Worm (Caenorhabditis elegans): Measurements from ENCODE around the gene rpl-39.

Gene rpl-39

DNA sequence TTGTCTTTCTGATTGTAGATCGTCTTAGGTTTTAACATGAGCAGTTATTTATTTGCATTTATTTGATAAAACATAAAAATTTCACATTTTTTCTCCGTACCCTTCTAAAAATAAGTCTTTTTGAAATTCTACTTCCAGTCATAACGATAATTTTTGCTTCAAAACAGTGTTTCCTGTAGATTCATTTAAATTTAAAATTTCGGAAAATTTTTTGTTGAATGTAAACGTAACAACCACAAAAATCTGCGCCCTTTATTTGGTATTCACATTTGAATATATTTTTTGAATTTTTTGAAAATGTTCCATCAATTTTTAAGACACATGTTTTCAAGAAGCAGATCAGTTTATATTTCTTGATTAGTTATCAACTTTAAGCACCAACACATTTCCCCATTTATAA lies 30.5 kb downstream of the rpl-39 start:
- TF ChIP-seq nhr-21 (tag; optimal IDR thresholded peaks at IDR 0.05) (no peak), zag-1 (tag; optimal IDR thresholded peaks at IDR 0.05) (no peak), sma-9 (GFP tag; optimal IDR thresholded peaks at IDR 0.05) (no peak), sma-9 (tag; optimal IDR thresholded peaks at IDR 0.05) (no peak), ztf-1 (GFP tag; conservative IDR thresholded peaks at IDR 0.05) (no peak)

DNA sequence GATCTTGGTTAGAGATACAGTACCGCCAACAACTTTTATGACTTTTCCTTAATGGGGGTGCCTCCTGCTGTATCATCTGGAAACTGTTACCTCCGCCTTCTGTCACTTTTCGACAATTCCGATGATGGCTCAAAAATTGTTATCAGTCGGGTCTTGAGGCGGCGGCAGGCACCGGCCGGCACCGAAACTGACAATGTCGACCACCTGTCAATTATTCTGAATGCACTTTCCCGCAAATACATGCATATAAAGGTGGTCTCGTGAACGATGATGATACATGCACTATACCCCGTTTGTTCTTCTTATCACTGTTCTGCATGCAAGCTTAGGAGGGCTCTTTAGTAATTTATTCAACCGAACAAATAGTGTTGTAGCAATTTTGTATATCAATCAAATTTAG lies 31.8 kb downstream of the rpl-39 start:
- TF ChIP-seq sma-9 (GFP tag; optimal IDR thresholded peaks at IDR 0.05) = peak; percentile 40
- no peak for TF ChIP-seq sma-9 (tag; optimal IDR thresholded peaks at IDR 0.05)
- peak; percentile 84 for TF ChIP-seq fos-1 (tag; optimal IDR thresholded peaks at IDR 0.05)
- no peak for TF ChIP-seq sem-4 (tag; optimal IDR thresholded peaks at IDR 0.05)

- TF ChIP-seq R02D3.7 (tag; optimal IDR thresholded peaks at IDR 0.05) (no peak), gmeb-1 (tag; optimal IDR thresholded peaks at IDR 0.05) (no peak), nhr-10 (tag; optimal IDR thresholded peaks at IDR 0.05) (no peak), ztf-1 (GFP tag; conservative IDR thresholded peaks at IDR 0.05) (no peak), ztf-11 (tag; optimal IDR thresholded peaks at IDR 0.05) (no peak), alr-1 (tag; optimal IDR thresholded peaks at IDR 0.05) (no peak), unc-39 (tag; optimal IDR thresholded peaks at IDR 0.05) (no peak), skn-1 (tag; optimal IDR thresholded peaks at IDR 0.05) (no peak), lin-11 (tag; optimal IDR thresholded peaks at IDR 0.05) (no peak), ama-1 (optimal IDR thresholded peaks at IDR 0.05) (no peak)
Observed at ce11 chrV:7742485-7742959, 33.4 kb downstream of the rpl-39 start, which contains the start of gene fbxl-5. fbxl-5 (plus strand) TSS chrV:7742909.

ce11 chrV:7741918-7742317 lies 34.0 kb downstream of the rpl-39 start:
- no peak for TF ChIP-seq nhr-237 (tag; optimal IDR thresholded peaks at IDR 0.05)
- no peak for TF ChIP-seq ztf-4 (tag; optimal IDR thresholded peaks at IDR 0.05)

- TF ChIP-seq snpc-4 (tag; optimal IDR thresholded peaks at IDR 0.05) (no peak), nhr-21 (tag; optimal IDR thresholded peaks at IDR 0.05) (no peak), mbf-1 (tag; optimal IDR thresholded peaks at IDR 0.05) (no peak), C34F6.9 (tag; optimal IDR thresholded peaks at IDR 0.05) (no peak), peb-1 (tag; optimal IDR thresholded peaks at IDR 0.05) (no peak), ceh-82 (tag; optimal IDR thresholded peaks at IDR 0.05) (no peak), ztf-11 (tag; optimal IDR thresholded peaks at IDR 0.05) (no peak), Y55F3AM.14 (GFP tag; optimal IDR thresholded peaks at IDR 0.05) (no peak), blmp-1 (tag; optimal IDR thresholded peaks at IDR 0.05; ENCODE audit: insufficient read depth) (no peak), skn-1 (tag; optimal IDR thresholded peaks at IDR 0.05) (no peak), zag-1 (tag; optimal IDR thresholded peaks at IDR 0.05) (no peak), unc-62 (GFP tag; optimal IDR thresholded peaks at IDR 0.05) (no peak), elt-1 (tag; optimal IDR thresholded peaks at IDR 0.05) (no peak), lin-13 (GFP tag; optimal IDR thresholded peaks at IDR 0.05) (no peak)
Observed at ce11 chrV:7739949-7740348, 35.9 kb downstream of the rpl-39 start.

DNA sequence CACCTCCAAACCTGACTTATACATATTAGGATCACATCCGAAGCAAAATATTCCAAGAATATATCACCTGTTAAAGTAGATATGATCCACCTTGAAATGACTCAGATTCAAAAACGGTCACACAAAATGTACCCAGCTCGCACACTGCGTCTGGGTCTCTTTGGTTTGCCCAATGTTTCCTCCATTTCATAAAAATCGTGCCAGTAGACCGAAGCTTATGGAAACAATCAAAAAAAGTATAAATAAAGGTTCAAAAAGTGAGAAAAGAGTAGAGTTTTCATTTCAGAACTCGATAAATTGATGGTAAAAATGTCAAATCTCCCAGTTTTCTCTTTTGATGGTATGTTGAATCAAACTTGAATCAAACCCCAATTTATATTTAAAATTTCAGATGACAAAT lies 38.2 kb downstream of the rpl-39 start, which contains the start of gene srr-9:
Gene srr-9 (plus strand): TSS at position 301 of the 400 bp plus-strand sequence.
- no peak for TF ChIP-seq gmeb-1 (tag; optimal IDR thresholded peaks at IDR 0.05)
- TF ChIP-seq lin-39 (tag; optimal IDR thresholded peaks at IDR 0.05) = no peak
- TF ChIP-seq lin-11 (tag; optimal IDR thresholded peaks at IDR 0.05) = no peak
- no peak for TF ChIP-seq ztf-1 (GFP tag; conservative IDR thresholded peaks at IDR 0.05)
- TF ChIP-seq peb-1 (tag; optimal IDR thresholded peaks at IDR 0.05) = no peak
- TF ChIP-seq dmd-4 (tag; optimal IDR thresholded peaks at IDR 0.05) = no peak
- no peak for TF ChIP-seq unc-39 (tag; optimal IDR thresholded peaks at IDR 0.05)
- TF ChIP-seq Y55F3AM.14 (GFP tag; optimal IDR thresholded peaks at IDR 0.05) = no peak
- TF ChIP-seq R02D3.7 (tag; optimal IDR thresholded peaks at IDR 0.05) = no peak
- TF ChIP-seq nhr-77 (tag; optimal IDR thresholded peaks at IDR 0.05) = no peak
- no peak for TF ChIP-seq lsy-2 (tag; optimal IDR thresholded peaks at IDR 0.05)
- TF ChIP-seq F13H6.1 (tag; optimal IDR thresholded peaks at IDR 0.05) = no peak
- no peak for TF ChIP-seq nhr-129 (tag; optimal IDR thresholded peaks at IDR 0.05)

Measured in whole organism, L2 larva.